Worm (Caenorhabditis elegans) whole organism, young adult: Measurements from ENCODE around the gene cey-4.

Experiments
- B0035.1 ChIP-seq: sonication (generic microtip); optimal IDR thresholded peaks from 2 replicates; lab custom pipeline; 2016; ENCODE audit warnings: missing genetic modification characterization, mild to moderate bottlenecking, missing compliant biosample characterization, missing genotype, missing genetic modification reagents
- Y67H2A.10 ChIP-seq: fragments of 200-800 bp; sonication (Bioruptor generic); conservative IDR thresholded peaks from 2 replicates; pipeline ENCODE4 v1.3.6; 2022; ENCODE audit warnings: missing genetic modification reagents, missing genetic modification characterization, missing compliant biosample characterization
- hsf-1 ChIP-seq: fragments of 200-800 bp; sonication (Bioruptor generic); IDR thresholded peaks from 2 replicates; pipeline ENCODE4 v1.3.6; 2022; ENCODE audit warnings: missing genetic modification reagents, missing genetic modification characterization, missing compliant biosample characterization
- lin-54 ChIP-seq: fragments of 200-800 bp; sonication (Bioruptor generic); optimal IDR thresholded peaks from 2 replicates; lab custom pipeline; 2018; ENCODE audit warnings: mild to moderate bottlenecking, missing genetic modification characterization, missing compliant biosample characterization
- madf-8 ChIP-seq: fragments of 200-800 bp; sonication (Bioruptor generic); conservative IDR thresholded peaks from 2 replicates; pipeline ENCODE4 v1.3.6; 2022; ENCODE audit warnings: missing genetic modification reagents, missing genetic modification characterization, missing compliant biosample characterization
- mxl-1 ChIP-seq: sonication (generic microtip); optimal IDR thresholded peaks from 2 replicates; lab custom pipeline; 2016; ENCODE audit warnings: missing genetic modification characterization, missing compliant biosample characterization
- nfya-2 ChIP-seq: fragments of 200-800 bp; sonication (Bioruptor generic); IDR thresholded peaks from 2 replicates; pipeline ENCODE4 v1.3.6; 2022; ENCODE audit warnings: missing genetic modification reagents, missing genetic modification characterization, missing compliant biosample characterization
- nfyb-1 ChIP-seq: fragments of 200-800 bp; sonication (Bioruptor generic); IDR thresholded peaks from 2 replicates; pipeline ENCODE4 v1.3.6; 2022; ENCODE audit warnings: missing genetic modification reagents, missing genetic modification characterization, missing compliant biosample characterization
- unc-130 ChIP-seq: sonication (generic microtip); optimal IDR thresholded peaks from 2 replicates; lab custom pipeline; 2016; ENCODE audit warnings: missing genetic modification reagents, missing genetic modification characterization, missing compliant biosample characterization
- xnd-1 ChIP-seq: sonication (generic microtip); optimal IDR thresholded peaks from 2 replicates; lab custom pipeline; 2016; ENCODE audit warnings: missing genotype, missing genetic modification reagents, missing genetic modification characterization, missing compliant biosample characterization

- TF ChIP-seq B0035.1 = no peak
- no peak for TF ChIP-seq madf-8 (GFP tag; lab: Robert Waterston, UW)
- TF ChIP-seq unc-130 (GFP tag; lab: Kevin White, UChicago) = no peak
- TF ChIP-seq mxl-1 (tag; lab: Kevin White, UChicago) = no peak
- TF ChIP-seq xnd-1 (tag; lab: Kevin White, UChicago) = no peak
- no peak for TF ChIP-seq nfya-2 (GFP tag; lab: Robert Waterston, UW)
- no peak for TF ChIP-seq nfyb-1 (GFP tag; lab: Robert Waterston, UW)
- TF ChIP-seq Y67H2A.10 (GFP tag; lab: Robert Waterston, UW) = no peak
- TF ChIP-seq lin-54 (GFP tag; lab: Kevin White, UChicago) = no peak
- TF ChIP-seq hsf-1 (GFP tag; lab: Robert Waterston, UW) = no peak
Measured at ce11 chrIII:10902341-10902740, 33.8 kb upstream of the cey-4 start, which contains the start of gene unc-119.
